Worm (Caenorhabditis elegans) whole organism, young adult: ENCODE results near the gene E04F6.8.

Source experiments
- B0336.3 ChIP-seq: fragments of 200-800 bp; sonication (Bioruptor generic); IDR thresholded peaks from 2 replicates; pipeline ENCODE4 v1.3.6; 2022; ENCODE audit warnings: missing genetic modification characterization, missing compliant biosample characterization
- C06A6.2 ChIP-seq: fragments of 200-800 bp; sonication (Bioruptor generic); conservative IDR thresholded peaks from 2 replicates; pipeline ENCODE4 v1.3.6; 2022; ENCODE audit warnings: missing genetic modification characterization, missing compliant biosample characterization
- D2030.7 ChIP-seq: fragments of 200-800 bp; sonication (Bioruptor generic); IDR thresholded peaks from 2 replicates; pipeline ENCODE4 v1.3.6; 2022; ENCODE audit warnings: missing genetic modification reagents, missing genetic modification characterization, missing compliant biosample characterization
- F33H1.4 ChIP-seq: fragments of 200-800 bp; sonication (Bioruptor generic); IDR thresholded peaks from 2 replicates; pipeline ENCODE4 v1.3.6; 2022; ENCODE audit warnings: missing genetic modification reagents, missing genetic modification characterization, missing compliant biosample characterization
- F39B2.1 ChIP-seq: fragments of 200-800 bp; sonication (Bioruptor generic); IDR thresholded peaks from 2 replicates; pipeline ENCODE4 v1.3.6; 2022; ENCODE audit warnings: missing genetic modification reagents, missing genetic modification characterization, missing compliant biosample characterization
- F52B5.7 ChIP-seq: sonication (generic microtip); optimal IDR thresholded peaks from 2 replicates; lab custom pipeline; 2016; ENCODE audit warnings: mild to moderate bottlenecking, missing genetic modification characterization, missing compliant biosample characterization
- F55B11.4 ChIP-seq: sonication (generic microtip); optimal IDR thresholded peaks from 2 replicates; lab custom pipeline; 2016; ENCODE audit warnings: missing compliant biosample characterization, missing genetic modification characterization, borderline replicate concordance; ENCODE audit not compliant: insufficient read depth
- T07F8.4 ChIP-seq: sonication (generic microtip); optimal IDR thresholded peaks from 2 replicates; lab custom pipeline; 2016; ENCODE audit warnings: mild to moderate bottlenecking, missing genetic modification characterization, moderate library complexity, missing compliant biosample characterization
- Y53F4B.3 ChIP-seq: fragments of 200-800 bp; sonication (Bioruptor generic); IDR thresholded peaks from 2 replicates; pipeline ENCODE4 v1.3.6; 2022; ENCODE audit warnings: missing genetic modification reagents, missing genetic modification characterization, missing compliant biosample characterization
- Y53G8AR.9 ChIP-seq: fragments of 200-800 bp; sonication (Bioruptor generic); conservative IDR thresholded peaks from 2 replicates; pipeline ENCODE4 v1.3.6; 2022; ENCODE audit warnings: missing genetic modification reagents, missing genetic modification characterization, missing compliant biosample characterization
- ama-1 ChIP-seq, 3 experiments: fragments of 150-350 bp in 1 of 3; sonication (generic microtip) in 2 of 3; optimal IDR thresholded peaks; 2 replicates each; lab custom pipeline; 2014 to 2018; ENCODE audit warnings: missing biosample characterization in 2 of 3, missing genetic modification characterization in 2 of 3, missing genetic modification reagents in 2 of 3
- athp-1 ChIP-seq: sonication (generic microtip); optimal IDR thresholded peaks from 2 replicates; lab custom pipeline; 2017; ENCODE audit warnings: mild to moderate bottlenecking, missing genetic modification characterization, missing compliant biosample characterization
- ceh-100 ChIP-seq: fragments of 200-800 bp; sonication (Bioruptor generic); IDR thresholded peaks from 2 replicates; pipeline ENCODE4 v1.3.6; 2022; ENCODE audit warnings: missing genetic modification reagents, missing genetic modification characterization, missing compliant biosample characterization
- ceh-58 ChIP-seq: fragments of 200-800 bp; sonication (Bioruptor generic); IDR thresholded peaks from 2 replicates; pipeline ENCODE4 v1.3.6; 2022; ENCODE audit warnings: missing genetic modification characterization, missing compliant biosample characterization
- die-1 ChIP-seq: sonication (generic microtip); optimal IDR thresholded peaks from 2 replicates; lab custom pipeline; 2016; ENCODE audit warnings: missing genotype, mild to moderate bottlenecking, missing genetic modification characterization, missing compliant biosample characterization
- dox-1 ChIP-seq: fragments of 200-800 bp; sonication (Bioruptor generic); IDR thresholded peaks from 2 replicates; pipeline ENCODE4 v1.3.6; 2022; ENCODE audit warnings: missing genetic modification reagents, missing genetic modification characterization, missing compliant biosample characterization
- fkh-3 ChIP-seq: sonication (generic microtip); optimal IDR thresholded peaks from 2 replicates; lab custom pipeline; 2016; ENCODE audit warnings: mild to moderate bottlenecking, missing genetic modification characterization, missing compliant biosample characterization
- gei-17 ChIP-seq: fragments of 200-800 bp; sonication (Bioruptor generic); optimal IDR thresholded peaks from 2 replicates; lab custom pipeline; 2018; ENCODE audit warnings: mild to moderate bottlenecking, missing genetic modification characterization, missing compliant biosample characterization
- him-1 ChIP-seq: sonication (generic microtip); optimal IDR thresholded peaks from 2 replicates; lab custom pipeline; 2016; ENCODE audit warnings: missing genotype, missing genetic modification reagents, missing genetic modification characterization, missing compliant biosample characterization
- hlh-26 ChIP-seq: fragments of 200-800 bp; sonication (Bioruptor generic); conservative IDR thresholded peaks from 2 replicates; pipeline ENCODE4 v1.3.6; 2022; ENCODE audit warnings: missing genetic modification reagents, missing genetic modification characterization, missing compliant biosample characterization
- hmg-1.2 ChIP-seq: fragments of 200-800 bp; sonication (Bioruptor generic); IDR thresholded peaks from 2 replicates; pipeline ENCODE4 v1.3.6; 2022; ENCODE audit warnings: missing genetic modification reagents, missing genetic modification characterization, missing compliant biosample characterization
- hmg-20 ChIP-seq: fragments of 200-800 bp; sonication (Bioruptor generic); IDR thresholded peaks from 2 replicates; pipeline ENCODE4 v1.3.6; 2022; ENCODE audit warnings: missing genetic modification reagents, missing genetic modification characterization, missing compliant biosample characterization
- lin-26 ChIP-seq: fragments of 200-800 bp; sonication (Bioruptor generic); IDR thresholded peaks from 2 replicates; pipeline ENCODE4 v1.3.6; 2022; ENCODE audit warnings: missing genetic modification reagents, missing genetic modification characterization, missing compliant biosample characterization
- lin-35 ChIP-seq, 3 experiments: fragments of 150-350 bp in 2 of 3; sonication (generic microtip) in 1 of 3; optimal IDR thresholded peaks; 2 replicates each; lab custom pipeline; 2014 to 2018; ENCODE audit warnings: missing biosample characterization in 3 of 3, missing genetic modification characterization in 3 of 3, missing genetic modification reagents in 3 of 3
- mel-28 ChIP-seq: sonication (generic microtip); optimal IDR thresholded peaks from 2 replicates; lab custom pipeline; 2016; ENCODE audit warnings: borderline replicate concordance, mild to moderate bottlenecking, missing genetic modification characterization, missing compliant biosample characterization
- mes-4 ChIP-seq: sonication (generic microtip); optimal IDR thresholded peaks from 2 replicates; lab custom pipeline; 2016; ENCODE audit warnings: missing genotype, missing genetic modification characterization, missing compliant biosample characterization
- nfyb-1 ChIP-seq: fragments of 200-800 bp; sonication (Bioruptor generic); IDR thresholded peaks from 2 replicates; pipeline ENCODE4 v1.3.6; 2022; ENCODE audit warnings: missing genetic modification reagents, missing genetic modification characterization, missing compliant biosample characterization
- nhr-120 ChIP-seq: fragments of 200-800 bp; sonication (Bioruptor generic); IDR thresholded peaks from 2 replicates; pipeline ENCODE4 v1.3.6; 2022; ENCODE audit warnings: missing genetic modification characterization, missing compliant biosample characterization
- nhr-80 ChIP-seq: sonication (generic microtip); optimal IDR thresholded peaks from 2 replicates; lab custom pipeline; 2016; ENCODE audit warnings: missing genetic modification characterization, missing compliant biosample characterization
- rpc-1 ChIP-seq, 2 experiments: fragments of 150-350 bp in 1 of 2; sonication (generic microtip) in 1 of 2; optimal IDR thresholded peaks; 2 replicates each; lab custom pipeline; 2014 to 2018; ENCODE audit warnings: missing biosample characterization in 1 of 2, missing genetic modification characterization in 1 of 2, missing genetic modification reagents in 1 of 2, missing genotype in 1 of 2
- snpc-1.1 ChIP-seq: sonication (generic microtip); optimal IDR thresholded peaks from 2 replicates; lab custom pipeline; 2017; ENCODE audit warnings: missing genetic modification characterization, mild to moderate bottlenecking, missing compliant biosample characterization, antibody characterized with exemption, moderate library complexity, missing genotype, missing genetic modification reagents; ENCODE audit not compliant: insufficient read depth
- snpc-3.4 ChIP-seq: sonication (generic microtip); optimal IDR thresholded peaks from 2 replicates; lab custom pipeline; 2017; ENCODE audit warnings: missing genetic modification characterization, mild to moderate bottlenecking, missing compliant biosample characterization, antibody characterized with exemption, moderate library complexity, missing genotype, missing genetic modification reagents
- snpc-4 ChIP-seq, 5 experiments: fragments of 150-350 bp in 1 of 5; sonication (generic microtip) in 4 of 5; optimal IDR thresholded peaks; 2 replicates each; lab custom pipeline; 2014 to 2018; ENCODE audit warnings: missing genetic modification characterization in 5 of 5, missing biosample characterization in 3 of 5, antibody characterized with exemption in 2 of 5, mild to moderate bottlenecking in 2 of 5, missing compliant biosample characterization in 2 of 5, missing genotype in 2 of 5, moderate library complexity in 2 of 5, missing genetic modification reagents in 1 of 5
- somi-1 ChIP-seq: fragments of 200-800 bp; sonication (Bioruptor generic); optimal IDR thresholded peaks from 2 replicates; lab custom pipeline; 2018; ENCODE audit warnings: mild to moderate bottlenecking, missing genetic modification characterization, missing compliant biosample characterization
- tbp1 ChIP-seq: fragments of 200-800 bp; sonication (Bioruptor generic); optimal IDR thresholded peaks from 2 replicates; lab custom pipeline; 2018; ENCODE audit warnings: mild to moderate bottlenecking, missing genetic modification characterization, missing compliant biosample characterization
- unc-130 ChIP-seq: sonication (generic microtip); optimal IDR thresholded peaks from 2 replicates; lab custom pipeline; 2016; ENCODE audit warnings: missing genetic modification reagents, missing genetic modification characterization, missing compliant biosample characterization
- ztf-25 ChIP-seq: fragments of 200-800 bp; sonication (Bioruptor generic); IDR thresholded peaks from 2 replicates; pipeline ENCODE4 v1.3.6; 2022; ENCODE audit warnings: missing genetic modification reagents, missing genetic modification characterization, missing compliant biosample characterization
- ztf-6 ChIP-seq: fragments of 200-800 bp; sonication (Bioruptor generic); IDR thresholded peaks from 2 replicates; pipeline ENCODE4 v1.3.6; 2022; ENCODE audit warnings: missing genetic modification reagents, missing genetic modification characterization, missing compliant biosample characterization

Gene E04F6.8

DNA sequence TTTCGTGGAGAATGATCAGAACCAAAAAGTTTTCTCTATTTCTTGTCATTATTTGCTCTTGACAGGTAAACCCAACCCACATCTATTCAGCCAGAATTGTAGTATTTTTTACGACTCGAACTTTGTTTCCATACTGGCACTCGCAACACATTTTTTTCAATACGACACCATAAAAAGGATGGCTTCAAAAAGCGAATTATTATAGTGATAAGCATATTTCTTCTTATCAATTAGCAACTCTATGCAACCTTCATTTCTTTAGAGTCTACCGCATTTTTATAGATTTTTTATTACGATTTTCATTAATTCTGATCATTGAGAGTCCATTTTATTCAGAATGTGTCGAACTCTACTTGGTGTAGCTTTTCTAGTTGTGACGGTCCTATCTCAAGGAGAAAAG lies 21.3 kb upstream of the E04F6.8 start, which contains the start of gene ctsa-3.1:
Gene ctsa-3.1 (plus strand): TSS at position 337 of the 400 bp plus-strand sequence.
- TF ChIP-seq Y53G8AR.9 (GFP tag; lab: Robert Waterston, UW) (no peak), nhr-80 (tag; lab: Kevin White, UChicago) (peak; percentile 52)

DNA sequence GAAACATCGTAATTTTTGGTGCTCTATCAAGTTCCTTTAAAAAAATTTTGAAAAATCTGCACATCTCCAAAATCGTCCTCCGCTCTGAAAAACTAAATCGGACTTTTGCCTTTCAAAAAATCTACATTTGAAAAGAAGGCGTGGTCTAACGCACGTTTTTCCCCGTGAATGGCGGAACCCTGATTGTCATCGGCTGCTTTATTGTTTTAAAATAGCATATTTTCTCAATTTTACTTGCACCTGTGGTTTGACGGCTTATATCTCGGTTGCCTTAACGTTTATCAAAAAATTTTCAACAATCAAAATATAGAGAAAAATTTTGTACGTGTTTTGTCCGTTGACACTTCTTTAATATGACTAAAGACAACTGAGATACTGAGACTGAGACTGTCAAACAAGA lies 20.8 kb upstream of the E04F6.8 start:
- TF ChIP-seq ztf-25 (no peak), him-1 (peak; percentile 35), snpc-1.1 (tag; lab: Kevin White, UChicago) (peak; percentile 89), hmg-1.2 (peak; percentile 76), F33H1.4 (GFP tag; lab: Robert Waterston, UW) (no peak), C06A6.2 (GFP tag; lab: Robert Waterston, UW) (no peak), B0336.3 (GFP tag; lab: Robert Waterston, UW) (no peak), D2030.7 (0 out of 2 replicates have a peak, but pooled peaks have one; percentile 21), hmg-20 (GFP tag; lab: Robert Waterston, UW) (no peak), Y53F4B.3 (no peak), ama-1 (optimal IDR thresholded peaks at IDR 0.05; lab: Kevin White, UChicago) (no peak), ama-1 (GFP tag; optimal IDR thresholded peaks at IDR 0.05; lab: Kevin White, UChicago) (no peak), ceh-58 (no peak), athp-1 (tag; lab: Kevin White, UChicago) (no peak), snpc-4 (GFP tag; optimal IDR thresholded peaks at IDR 0.05; lab: Kevin White, UChicago) (peak; percentile 81), snpc-4 (tag; optimal IDR thresholded peaks at IDR 0.05; lab: Kevin White, UChicago) (peak; percentile 90 to 93 (median 91)), die-1 (tag; lab: Kevin White, UChicago) (no peak), ztf-6 (no peak), T07F8.4 (no peak), nhr-120 (GFP tag; lab: Robert Waterston, UW) (no peak), unc-130 (GFP tag; lab: Kevin White, UChicago) (no peak), dox-1 (GFP tag; lab: Robert Waterston, UW) (no peak), hlh-26 (GFP tag; lab: Robert Waterston, UW) (no peak), F39B2.1 (GFP tag; lab: Robert Waterston, UW) (no peak), lin-26 (GFP tag; lab: Robert Waterston, UW) (no peak), ceh-100 (GFP tag; lab: Robert Waterston, UW) (no peak), lin-35 (GFP tag; optimal IDR thresholded peaks at IDR 0.05; lab: Kevin White, UChicago) (no peak), rpc-1 (optimal IDR thresholded peaks at IDR 0.05; lab: Kevin White, UChicago) (no peak), rpc-1 (tag; optimal IDR thresholded peaks at IDR 0.05; lab: Kevin White, UChicago) (peak; percentile 25), F52B5.7 (tag; lab: Kevin White, UChicago) (no peak), nfyb-1 (GFP tag; lab: Robert Waterston, UW) (no peak), gei-17 (no peak), mel-28 (tag; lab: Kevin White, UChicago) (no peak), F55B11.4 (tag; lab: Kevin White, UChicago) (no peak), snpc-3.4 (tag; lab: Kevin White, UChicago) (peak; percentile 15), tbp1 (GFP tag; lab: Kevin White, UChicago) (peak; percentile 68), fkh-3 (tag; lab: Kevin White, UChicago) (no peak), mes-4 (no peak), somi-1 (GFP tag; lab: Kevin White, UChicago) (no peak)
